Worm (Caenorhabditis elegans): ENCODE data around the gene ncx-1.
A peak's percentile ranks its signal among the peaks of the same experiment; 100 is the strongest.

Gene ncx-1

DNA sequence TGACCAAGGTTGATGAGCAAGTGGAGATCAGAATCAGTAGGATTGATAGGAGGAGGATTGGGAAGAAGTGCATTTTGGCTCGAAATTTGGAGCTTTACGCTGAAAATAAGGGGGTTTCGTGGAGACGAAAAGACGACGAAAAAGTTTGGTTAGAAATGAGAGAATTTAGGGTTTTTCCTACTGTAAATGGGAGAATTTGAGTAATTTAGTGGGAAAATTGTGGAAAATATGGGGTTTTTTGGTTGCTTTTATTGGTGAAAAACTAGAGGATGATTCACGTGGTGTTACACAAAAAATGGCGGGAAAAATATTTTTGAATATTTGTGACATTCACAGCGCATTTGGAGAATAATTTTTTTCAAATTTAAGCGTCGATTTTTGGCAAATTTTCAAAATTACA, 25.6 kb downstream of the ncx-1 start, which contains the start of gene nlp-69:
nlp-69 (minus strand) TSS at position 101 of the 400 bp plus-strand sequence.
- no peak for TF ChIP-seq Y56A3A.18 (GFP tag; IDR thresholded peaks at IDR 0.05)
- no peak for TF ChIP-seq F10E7.11 (tag; optimal IDR thresholded peaks at IDR 0.05)
- TF ChIP-seq nhr-90 (tag; optimal IDR thresholded peaks at IDR 0.05): no peak
- no peak for TF ChIP-seq mel-28 (tag; optimal IDR thresholded peaks at IDR 0.05; ENCODE audit: borderline replicate concordance)
- TF ChIP-seq hmg-1.2 (GFP tag; IDR thresholded peaks at IDR 0.05): no peak
- no peak for TF ChIP-seq T26A5.8 (tag; optimal IDR thresholded peaks at IDR 0.05)
- no peak for TF ChIP-seq zim-3 (tag; optimal IDR thresholded peaks at IDR 0.05)
- TF ChIP-seq ceh-40 (GFP tag; IDR thresholded peaks at IDR 0.05): no peak
- TF ChIP-seq ztf-26 (tag; optimal IDR thresholded peaks at IDR 0.05): no peak
- TF ChIP-seq cebp-2 (GFP tag; IDR thresholded peaks at IDR 0.05): no peak
- TF ChIP-seq Y53G8AR.9 (GFP tag; conservative IDR thresholded peaks at IDR 0.05): no peak
- no peak for TF ChIP-seq madf-8 (GFP tag; conservative IDR thresholded peaks at IDR 0.05)
- TF ChIP-seq nhr-27 (tag; optimal IDR thresholded peaks at IDR 0.05): no peak
- no peak for TF ChIP-seq nfya-1 (tag; optimal IDR thresholded peaks at IDR 0.05; ENCODE audit: borderline replicate concordance, insufficient read depth)
- no peak for TF ChIP-seq pha-4 (tag; optimal IDR thresholded peaks at IDR 0.05)
- no peak for TF ChIP-seq attf-3 (GFP tag; conservative IDR thresholded peaks at IDR 0.05)

DNA sequence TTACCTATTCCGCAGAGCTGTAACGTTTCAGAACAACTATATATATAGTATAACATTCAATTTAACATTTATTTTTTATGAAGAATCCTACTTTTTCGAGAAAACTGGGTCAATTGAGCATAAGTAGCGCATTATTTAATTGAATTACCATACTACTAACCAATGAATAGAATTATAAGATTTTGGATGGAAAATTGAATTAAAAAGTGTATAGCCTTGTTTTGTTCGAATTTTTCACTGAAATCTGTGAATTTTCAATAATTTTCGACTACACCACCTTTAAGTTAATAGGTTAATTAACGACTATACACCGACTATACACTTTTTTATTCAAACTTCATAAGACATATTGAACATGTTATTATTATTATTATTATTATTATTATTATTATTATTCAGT, 26.5 kb downstream of the ncx-1 start:
- TF ChIP-seq T26A5.8 (tag; optimal IDR thresholded peaks at IDR 0.05): no peak

DNA sequence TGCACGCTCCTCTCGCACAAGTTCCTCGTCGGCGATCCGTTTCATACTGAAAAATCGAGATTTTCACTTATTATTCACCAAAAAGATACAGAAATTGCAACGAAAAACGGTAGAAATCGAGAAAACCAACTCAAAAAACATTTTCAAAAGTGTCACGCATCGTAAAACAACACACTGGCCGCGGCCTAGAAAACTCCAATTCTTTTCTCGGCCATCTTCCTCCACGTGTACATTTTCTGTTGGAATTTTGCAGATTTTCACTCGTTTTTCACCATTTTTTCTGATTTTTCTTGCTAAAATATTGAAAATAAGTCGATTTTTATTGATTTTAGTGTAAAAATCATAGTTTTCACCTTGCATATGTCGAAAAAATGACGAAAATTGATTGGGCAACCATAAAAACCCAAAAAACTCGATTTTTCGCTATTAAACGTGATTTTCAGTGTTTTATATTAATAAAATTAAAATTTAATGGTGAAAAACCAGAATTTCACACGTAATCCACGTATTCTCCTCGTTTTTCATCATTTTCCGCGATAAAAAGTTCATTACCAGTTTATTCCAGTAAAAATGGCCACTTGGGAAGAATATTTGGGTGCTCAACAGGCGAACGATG, 29.7 kb downstream of the ncx-1 start, which contains the start of the genes dcs-1 and sec-23:
dcs-1 (minus strand) TSS at position 46 of the 616 bp plus-strand sequence.
sec-23 (plus strand) TSS at position 566 of the 616 bp plus-strand sequence.
- no peak for TF ChIP-seq ceh-100 (GFP tag; IDR thresholded peaks at IDR 0.05)
- TF ChIP-seq pbrm-1 (GFP tag; IDR thresholded peaks at IDR 0.05): no peak
- TF ChIP-seq aptf-2 (GFP tag; conservative IDR thresholded peaks at IDR 0.05): no peak
- TF ChIP-seq madf-6 (GFP tag; IDR thresholded peaks at IDR 0.05): no peak
- TF ChIP-seq dox-1 (GFP tag; IDR thresholded peaks at IDR 0.05): 0 out of 2 replicates have a peak, but pooled peaks have one; percentile 21
- TF ChIP-seq ccch-3 (GFP tag; optimal IDR thresholded peaks at IDR 0.05): no peak
- TF ChIP-seq snpc-3.4 (tag; optimal IDR thresholded peaks at IDR 0.05): peak; percentile 12
- TF ChIP-seq D2030.7 (GFP tag; IDR thresholded peaks at IDR 0.05): 0 out of 2 replicates have a peak, but pooled peaks have one; percentile 11
- no peak for TF ChIP-seq F57A8.1 (GFP tag; optimal IDR thresholded peaks at IDR 0.05)
- TF ChIP-seq rec-8 (tag; optimal IDR thresholded peaks at IDR 0.05): peak in 1 of 2 experiments; percentile 15
- peak; percentile 97 to 98 for TF ChIP-seq let-607 (tag; optimal IDR thresholded peaks at IDR 0.05)

DNA sequence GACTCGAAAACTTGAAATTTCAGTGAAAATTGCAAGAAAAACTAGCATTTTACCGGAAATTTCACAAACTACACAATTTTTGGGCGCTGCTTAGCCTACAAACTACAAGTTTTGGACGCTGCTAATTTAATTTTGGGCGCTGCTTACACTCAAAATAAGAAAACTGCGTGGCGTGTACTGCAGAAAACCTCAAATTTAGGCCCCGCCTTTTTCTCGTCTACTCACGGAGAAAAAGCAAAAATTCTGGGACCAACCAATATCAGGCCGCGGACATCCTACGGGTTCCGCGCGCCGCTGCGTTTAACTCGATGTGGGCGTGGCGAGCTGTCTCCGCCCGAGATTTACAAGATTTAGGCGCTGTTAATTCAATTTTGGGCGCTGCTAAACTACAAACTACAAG, 32.1 kb downstream of the ncx-1 start:
- TF ChIP-seq attf-6 (GFP tag; IDR thresholded peaks at IDR 0.05) (peak; percentile 84), snpc-4 (GFP tag; optimal IDR thresholded peaks at IDR 0.05) (peak; percentile 88), snpc-4 (tag; optimal IDR thresholded peaks at IDR 0.05) (peak; percentile 56 to 95 (median 90)), F49E8.2 (tag; optimal IDR thresholded peaks at IDR 0.05; ENCODE audit: insufficient read depth) (peak; percentile 30), nfyb-1 (GFP tag; IDR thresholded peaks at IDR 0.05) (0 out of 2 replicates have a peak, but pooled peaks have one; percentile 32), B0336.3 (GFP tag; IDR thresholded peaks at IDR 0.05) (peak; percentile 55; the same call in 1 of the 2 replicates), madf-6 (GFP tag; IDR thresholded peaks at IDR 0.05) (peak; percentile 78), snpc-3.4 (tag; optimal IDR thresholded peaks at IDR 0.05) (peak; percentile 50), snpc-1.1 (tag; optimal IDR thresholded peaks at IDR 0.05; ENCODE audit: insufficient read depth) (peak; percentile 91), lsl-1 (GFP tag; optimal IDR thresholded peaks at IDR 0.05) (peak; percentile 49), D2030.7 (GFP tag; IDR thresholded peaks at IDR 0.05) (peak; percentile 99), hmg-1.2 (GFP tag; IDR thresholded peaks at IDR 0.05) (peak; percentile 77), tbp1 (GFP tag; optimal IDR thresholded peaks at IDR 0.05) (peak; percentile 66), mcd-1 (GFP tag; IDR thresholded peaks at IDR 0.05) (peak; percentile 47; the same call in 1 of the 2 replicates), ekl-4 (GFP tag; IDR thresholded peaks at IDR 0.05) (peak; percentile 67; the same call in 1 of the 2 replicates), rcor-1 (GFP tag; IDR thresholded peaks at IDR 0.05) (peak; percentile 63), ceh-100 (GFP tag; IDR thresholded peaks at IDR 0.05) (peak; percentile 47), attf-3 (GFP tag; conservative IDR thresholded peaks at IDR 0.05) (peak; percentile 44; the same call in 1 of the 2 replicates), ztf-28 (GFP tag; IDR thresholded peaks at IDR 0.05) (peak; percentile 60; the same call in 1 of the 2 replicates), F37B4.10 (GFP tag; IDR thresholded peaks at IDR 0.05) (0 out of 2 replicates have a peak, but pooled peaks have one; percentile 58)
